Fruit fly (Drosophila melanogaster): ENCODE measurements around the gene fz2.

fz2 gene

DNA sequence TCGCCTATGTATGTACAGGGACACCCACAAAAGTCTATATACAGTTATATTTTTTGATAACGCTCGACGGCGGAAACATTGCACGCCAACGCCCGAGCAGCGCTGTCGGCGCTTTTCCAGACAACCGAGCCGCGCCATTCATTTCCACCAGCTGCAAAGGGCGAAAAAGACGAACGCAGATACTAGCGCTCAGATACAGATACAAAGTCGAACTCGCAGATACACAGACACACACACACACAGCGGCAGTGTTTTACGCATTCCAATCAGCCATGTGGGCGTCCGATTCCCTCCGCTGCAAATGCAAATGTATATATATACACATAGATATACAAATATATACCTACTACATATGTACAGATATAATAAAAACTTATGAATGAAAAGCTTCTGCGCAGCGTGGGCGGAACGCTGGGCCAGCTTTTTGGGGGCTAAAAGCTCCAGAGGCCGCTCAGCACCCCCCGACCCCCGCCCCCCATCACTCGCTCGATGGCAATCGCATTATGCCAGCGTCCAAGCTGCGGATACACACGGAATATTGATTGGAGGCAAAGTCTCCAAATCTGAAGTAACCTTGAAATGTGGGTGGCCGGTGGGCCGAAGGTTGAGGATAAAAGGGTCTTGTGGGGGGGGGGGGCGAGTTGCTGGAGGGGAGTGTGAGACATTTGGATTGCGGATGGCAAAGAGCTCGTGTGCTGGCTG lies 143.6 kb downstream of the fz2 start:
- no peak for TF ChIP-seq CrebA (GFP tag; optimal IDR thresholded peaks at IDR 0.05; ENCODE audit: borderline replicate concordance)
- peak; percentile 7 for TF ChIP-seq Dif (GFP tag; optimal IDR thresholded peaks at IDR 0.05; ENCODE audit: partially characterized antibody)
- peak; percentile 61 for TF ChIP-seq Dfd (GFP tag; optimal IDR thresholded peaks at IDR 0.05)
- peak; percentile 24 for TF ChIP-seq sage (GFP tag; optimal IDR thresholded peaks at IDR 0.05)
- no peak for TF ChIP-seq brk (GFP tag; optimal IDR thresholded peaks at IDR 0.05)
- no peak for TF ChIP-seq fru (GFP tag; optimal IDR thresholded peaks at IDR 0.05)
